Fruit fly (Drosophila melanogaster) whole organism, embryonic: ENCODE data around the gene CG43131.

ENCODE experiments used
- Antp ChIP-seq: fragments of 200-800 bp; sonication (Bioruptor generic); optimal IDR thresholded peaks from 3 replicates; lab custom pipeline; 2016; ENCODE audit warnings: missing biosample characterization, missing genetic modification characterization
- CG10209 ChIP-seq: fragments of 200-800 bp; sonication (Bioruptor generic); optimal IDR thresholded peaks from 3 replicates; lab custom pipeline; 2017; ENCODE audit warnings: missing biosample characterization, mild to moderate bottlenecking, missing genetic modification characterization, missing genetic modification reagents
- CG10366 ChIP-seq: fragments of 200-800 bp; sonication (Bioruptor generic); IDR thresholded peaks from 2 replicates; pipeline ENCODE4 v1.3.6; 2022; ENCODE audit warnings: missing biosample characterization, missing genetic modification characterization
- CG10979 ChIP-seq: fragments of 200-800 bp; sonication (Bioruptor generic); optimal IDR thresholded peaks from 2 replicates; lab custom pipeline; 2018; ENCODE audit warnings: missing biosample characterization, mild to moderate bottlenecking, missing genetic modification characterization, moderate library complexity
- CG1233 ChIP-seq: fragments of 200-800 bp; sonication (Bioruptor generic); optimal IDR thresholded peaks from 4 replicates; lab custom pipeline; 2018; ENCODE audit warnings: missing biosample characterization, mild to moderate bottlenecking, missing genetic modification characterization
- CG12391 ChIP-seq: fragments of 200-800 bp; sonication (Bioruptor generic); optimal IDR thresholded peaks from 3 replicates; lab custom pipeline; 2018; ENCODE audit warnings: missing biosample characterization, mild to moderate bottlenecking, missing genetic modification characterization, moderate library complexity
- CG1603 ChIP-seq: fragments of 200-800 bp; sonication (Bioruptor generic); optimal IDR thresholded peaks from 2 replicates; lab custom pipeline; 2019; ENCODE audit warnings: missing biosample characterization, mild to moderate bottlenecking, missing genetic modification characterization, moderate library complexity
- CG17829 ChIP-seq: fragments of 200-800 bp; optimal IDR thresholded peaks from 2 replicates; lab custom pipeline; 2019; ENCODE audit warnings: missing biosample characterization, mild to moderate bottlenecking, missing genetic modification characterization, moderate library complexity
- CG18262 ChIP-seq: fragments of 200-800 bp; optimal IDR thresholded peaks from 3 replicates; lab custom pipeline; 2019; ENCODE audit warnings: missing biosample characterization, mild to moderate bottlenecking, missing genetic modification characterization, moderate library complexity
- CG18599 ChIP-seq: fragments of 200-800 bp; sonication (Bioruptor generic); optimal IDR thresholded peaks from 3 replicates; lab custom pipeline; 2017; ENCODE audit warnings: missing biosample characterization, missing genetic modification characterization, mild to moderate bottlenecking, moderate library complexity, missing genetic modification reagents
- CG2120 ChIP-seq: fragments of 200-800 bp; sonication (Bioruptor generic); optimal IDR thresholded peaks from 3 replicates; lab custom pipeline; 2016; ENCODE audit warnings: missing biosample characterization, missing genetic modification characterization
- CG2199 ChIP-seq: fragments of 200-800 bp; sonication (Bioruptor generic); IDR thresholded peaks from 3 replicates; pipeline ENCODE4 v1.3.6; 2022; ENCODE audit warnings: missing biosample characterization, missing genetic modification characterization
- CG2678 ChIP-seq: fragments of 200-800 bp; sonication (Bioruptor generic); optimal IDR thresholded peaks from 3 replicates; lab custom pipeline; 2019; ENCODE audit warnings: missing biosample characterization, mild to moderate bottlenecking, missing genetic modification characterization, moderate library complexity
- CG4424 ChIP-seq: fragments of 200-800 bp; sonication (Bioruptor generic); optimal IDR thresholded peaks from 3 replicates; lab custom pipeline; 2016; ENCODE audit warnings: missing biosample characterization, missing genetic modification characterization
- CG7839 ChIP-seq: fragments of 200-800 bp; sonication (Bioruptor generic); optimal IDR thresholded peaks from 3 replicates; lab custom pipeline; 2018; ENCODE audit warnings: missing biosample characterization, mild to moderate bottlenecking, missing genetic modification characterization, moderate library complexity
- CG8089 ChIP-seq: fragments of 200-800 bp; sonication (Bioruptor generic); optimal IDR thresholded peaks from 3 replicates; lab custom pipeline; 2016; ENCODE audit warnings: missing biosample characterization, missing genetic modification characterization
- CG8290 ChIP-seq, 3 experiments: fragments of 200-800 bp; sonication (Bioruptor generic); optimal IDR thresholded peaks; 2 replicates each; lab custom pipeline; 2016 to 2019; ENCODE audit warnings: missing biosample characterization in 3 of 3, missing genetic modification characterization in 3 of 3, mild to moderate bottlenecking in 2 of 3, moderate library complexity in 1 of 3
- CG8924 ChIP-seq: fragments of 200-800 bp; optimal IDR thresholded peaks from 3 replicates; lab custom pipeline; 2019; ENCODE audit warnings: missing biosample characterization, mild to moderate bottlenecking, missing genetic modification characterization, moderate library complexity
- CG9437 ChIP-seq: fragments of 200-800 bp; sonication (Bioruptor generic); optimal IDR thresholded peaks from 2 replicates; lab custom pipeline; 2018; ENCODE audit warnings: missing biosample characterization, mild to moderate bottlenecking, missing genetic modification characterization
- D ChIP-seq, 2 experiments: fragments of 200-800 bp in 1 of 2; fragments of >200 bp in 1 of 2; sonication (Bioruptor generic) in 1 of 2; optimal IDR thresholded peaks; 2 replicates in 1 of 2; 3 replicates in 1 of 2; lab custom pipeline; 2017; ENCODE audit warnings: mild to moderate bottlenecking in 1 of 2, missing biosample characterization in 1 of 2, missing genetic modification characterization in 1 of 2, missing genetic modification reagents in 1 of 2
- Dek ChIP-seq: fragments of 200-800 bp; sonication (Bioruptor generic); optimal IDR thresholded peaks from 3 replicates; lab custom pipeline; 2019; ENCODE audit warnings: missing biosample characterization, mild to moderate bottlenecking, missing genetic modification characterization, moderate library complexity
- Dfd ChIP-seq, 2 experiments: fragments of >200 bp; optimal IDR thresholded peaks; 2 replicates each; lab custom pipeline; 2017; ENCODE audit warnings: missing biosample characterization in 2 of 2, missing genetic modification characterization in 2 of 2
- Dip2 ChIP-seq: fragments of 200-800 bp; sonication (Bioruptor generic); IDR thresholded peaks from 2 replicates; pipeline ENCODE4 v1.3.6; 2022; ENCODE audit warnings: missing biosample characterization, missing genetic modification characterization
- Fer1 ChIP-seq: fragments of 200-800 bp; sonication (Bioruptor generic); optimal IDR thresholded peaks from 2 replicates; lab custom pipeline; 2017; ENCODE audit warnings: missing biosample characterization, mild to moderate bottlenecking, missing genetic modification characterization
- HLH54F ChIP-seq: fragments of 200-800 bp; sonication (Bioruptor generic); optimal IDR thresholded peaks from 3 replicates; lab custom pipeline; 2016; ENCODE audit warnings: missing biosample characterization, missing genetic modification characterization
- Hmr ChIP-seq: fragments of 200-800 bp; sonication (Bioruptor generic); optimal IDR thresholded peaks from 3 replicates; lab custom pipeline; 2017; ENCODE audit warnings: mild to moderate bottlenecking, missing biosample characterization, missing genetic modification reagents, missing genetic modification characterization
- Med ChIP-seq: fragments of 200-800 bp; sonication (Bioruptor generic); peaks from one replicate; lab custom pipeline; 2016; ENCODE audit warnings: missing biosample characterization, missing genetic modification characterization, mild to moderate bottlenecking, inconsistent platforms, moderate library complexity
- NFAT ChIP-seq: fragments of 200-800 bp; sonication (Bioruptor generic); IDR thresholded peaks from 2 replicates; pipeline ENCODE4 v1.3.6; 2022; ENCODE audit warnings: missing biosample characterization, missing genetic modification characterization
- Oli ChIP-seq: fragments of 200-800 bp; sonication (Bioruptor generic); optimal IDR thresholded peaks from 2 replicates; lab custom pipeline; 2018; ENCODE audit warnings: missing biosample characterization, mild to moderate bottlenecking, missing genetic modification characterization, moderate library complexity
- Sox100B ChIP-seq: fragments of 200-800 bp; sonication (Bioruptor generic); optimal IDR thresholded peaks from 3 replicates; lab custom pipeline; 2018; ENCODE audit warnings: missing biosample characterization, mild to moderate bottlenecking, missing genetic modification characterization
- Taf1 ChIP-seq: fragments of 200-800 bp; sonication (Bioruptor generic); IDR thresholded peaks from 2 replicates; pipeline ENCODE4 v1.3.6; 2022; ENCODE audit warnings: missing biosample characterization, missing genetic modification characterization
- Xbp1 ChIP-seq: fragments of 200-800 bp; sonication (Bioruptor generic); optimal IDR thresholded peaks from 3 replicates; lab custom pipeline; 2016; ENCODE audit warnings: missing biosample characterization, mild to moderate bottlenecking, missing genetic modification characterization
- Xrp1 ChIP-seq: fragments of 200-800 bp; sonication (Bioruptor generic); IDR thresholded peaks from 2 replicates; pipeline ENCODE4 v1.3.6; 2022; ENCODE audit warnings: missing biosample characterization, missing genetic modification characterization
- abd-A ChIP-seq: fragments of 200-800 bp; sonication (Bioruptor generic); optimal IDR thresholded peaks from 3 replicates; lab custom pipeline; 2019; ENCODE audit warnings: missing biosample characterization, mild to moderate bottlenecking, missing genetic modification characterization, moderate library complexity
- chinmo ChIP-seq: fragments of 200-800 bp; sonication (Bioruptor generic); IDR thresholded peaks from 4 replicates; pipeline ENCODE4 v1.3.6; 2022; ENCODE audit warnings: missing biosample characterization, missing genetic modification characterization; ENCODE audit not compliant: partially characterized antibody
- croc ChIP-seq: fragments of 200-800 bp; sonication (Bioruptor generic); conservative IDR thresholded peaks from 3 replicates; pipeline ENCODE4 v1.3.6; 2022; ENCODE audit warnings: missing biosample characterization, missing genetic modification characterization
- fd96Cb ChIP-seq: fragments of 200-800 bp; sonication (Bioruptor generic); optimal IDR thresholded peaks from 2 replicates; lab custom pipeline; 2018; ENCODE audit warnings: missing biosample characterization, mild to moderate bottlenecking, missing genetic modification characterization, moderate library complexity
- gfzf ChIP-seq: fragments of 200-800 bp; sonication (Bioruptor generic); optimal IDR thresholded peaks from 2 replicates; lab custom pipeline; 2016; ENCODE audit warnings: missing biosample characterization, mild to moderate bottlenecking, missing genetic modification characterization, moderate library complexity
- gsb ChIP-seq: fragments of 200-800 bp; sonication (Bioruptor generic); IDR thresholded peaks from 2 replicates; pipeline ENCODE4 v1.3.6; 2022; ENCODE audit warnings: missing biosample characterization, missing genetic modification characterization
- gsb-n ChIP-seq: fragments of 200-800 bp; sonication (Bioruptor generic); optimal IDR thresholded peaks from 3 replicates; lab custom pipeline; 2018; ENCODE audit warnings: missing biosample characterization, mild to moderate bottlenecking, missing genetic modification characterization
- lmd ChIP-seq: fragments of 200-800 bp; sonication (Bioruptor generic); IDR thresholded peaks from 2 replicates; pipeline ENCODE4 v1.3.6; 2022; ENCODE audit warnings: missing biosample characterization, missing genetic modification characterization
- nom ChIP-seq: fragments of 200-800 bp; sonication (Bioruptor generic); optimal IDR thresholded peaks from 2 replicates; lab custom pipeline; 2017; ENCODE audit warnings: missing biosample characterization, missing genetic modification characterization, mild to moderate bottlenecking, moderate library complexity, missing genetic modification reagents
- pan ChIP-seq, 4 experiments: fragments of >200 bp in 3 of 4; fragments of 200-800 bp in 1 of 4; sonication (Bioruptor generic) in 1 of 4; optimal IDR thresholded peaks in 3 of 4; IDR thresholded peaks in 1 of 4; 2 replicates each; pipeline versions ENCODE4 v1.3.6 to Lab custom; 2017 to 2022; ENCODE audit warnings: missing biosample characterization in 2 of 4, missing genetic modification characterization in 2 of 4, mixed read lengths in 1 of 4
- phol ChIP-seq: fragments of 200-800 bp; sonication (Bioruptor generic); optimal IDR thresholded peaks from 3 replicates; lab custom pipeline; 2018; ENCODE audit warnings: missing biosample characterization, mild to moderate bottlenecking, missing genetic modification characterization, moderate library complexity
- sens ChIP-seq: fragments of 200-800 bp; sonication (Bioruptor generic); peaks from one replicate; lab custom pipeline; 2016; ENCODE audit warnings: missing biosample characterization, missing genetic modification characterization
- vvl ChIP-seq: fragments of 200-800 bp; sonication (Bioruptor generic); IDR thresholded peaks from 2 replicates; pipeline ENCODE4 v1.3.6; 2022; ENCODE audit warnings: missing biosample characterization, missing genetic modification characterization

The CG43131 gene

dm6 chr3R:5120461-5121214 is 11.7 kb upstream of the CG43131 start (continued):
- TF ChIP-seq Xrp1 (GFP tag; lab: Robert Waterston, UW) (peak; percentile 52; the same call in 1 of the 2 replicates), CG10979 (tag; lab: Kevin White, UChicago) (peak; percentile 50), gsb (no peak), sens (peak; percentile 78), D (optimal IDR thresholded peaks at IDR 0.05; lab: Kevin White, UChicago) (peak; percentile 76), D (GFP tag; optimal IDR thresholded peaks at IDR 0.05; lab: Kevin White, UChicago) (peak; percentile 54), Dip2 (GFP tag; lab: Robert Waterston, UW) (no peak), CG8089 (GFP tag; lab: Kevin White, UChicago) (peak; percentile 11), phol (tag; lab: Kevin White, UChicago) (peak; percentile 29), nom (GFP tag; lab: Kevin White, UChicago) (peak; percentile 10), CG2199 (GFP tag; lab: Robert Waterston, UW) (peak; percentile 53; the same call in 2 of the 3 replicates), CG1603 (tag; lab: Kevin White, UChicago) (peak; percentile 47), CG2120 (GFP tag; lab: Kevin White, UChicago) (peak; percentile 36), gfzf (GFP tag; lab: Kevin White, UChicago) (no peak), CG18262 (tag; lab: Kevin White, UChicago) (peak; percentile 39), Taf1 (GFP tag; lab: Robert Waterston, UW) (no peak), CG12391 (peak; percentile 37), chinmo (GFP tag; lab: Robert Waterston, UW) (0 out of 4 replicates have a peak, but pooled peaks have one; percentile 24), Antp (peak; percentile 50), Med (GFP tag; lab: Kevin White, UChicago) (peak; percentile 82), Sox100B (GFP tag; lab: Kevin White, UChicago) (peak; percentile 11), fd96Cb (tag; lab: Kevin White, UChicago) (peak; percentile 16), CG10209 (GFP tag; lab: Kevin White, UChicago) (peak; percentile 7), CG7839 (tag; lab: Kevin White, UChicago) (peak; percentile 35), CG4424 (GFP tag; lab: Kevin White, UChicago) (peak; percentile 35), lmd (0 out of 2 replicates have a peak, but pooled peaks have one; percentile 11), gsb-n (tag; lab: Kevin White, UChicago) (peak; percentile 45), Fer1 (GFP tag; lab: Kevin White, UChicago) (peak; percentile 40), croc (GFP tag; lab: Robert Waterston, UW) (peak; percentile 40; the same call in 1 of the 3 replicates), CG9437 (GFP tag; lab: Kevin White, UChicago) (no peak), Oli (tag; lab: Kevin White, UChicago) (peak; percentile 18), abd-A (tag; lab: Kevin White, UChicago) (peak; percentile 13), CG8924 (tag; lab: Kevin White, UChicago) (peak; percentile 17), CG10366 (GFP tag; lab: Robert Waterston, UW) (peak; percentile 21; the same call in 1 of the 2 replicates), Xbp1 (GFP tag; lab: Kevin White, UChicago) (peak; percentile 2), Dek (peak; percentile 21), CG8290 (GFP tag; optimal IDR thresholded peaks at IDR 0.05; lab: Kevin White, UChicago) (no peak), CG8290 (tag; optimal IDR thresholded peaks at IDR 0.05; lab: Kevin White, UChicago) (peak in 1 of 2 experiments; percentile 48), CG17829 (tag; lab: Kevin White, UChicago) (peak; percentile 27), vvl (GFP tag; lab: Robert Waterston, UW) (0 out of 2 replicates have a peak, but pooled peaks have one; percentile 43), CG18599 (GFP tag; lab: Kevin White, UChicago) (peak; percentile 70), Hmr (GFP tag; lab: Kevin White, UChicago) (peak; percentile 40), HLH54F (GFP tag; lab: Kevin White, UChicago) (peak; percentile 6), CG1233 (GFP tag; lab: Kevin White, UChicago) (peak; percentile 7), Dfd (GFP tag; optimal IDR thresholded peaks at IDR 0.05; lab: Kevin White, UChicago) (no peak), pan (optimal IDR thresholded peaks at IDR 0.05; lab: Kevin White, UChicago) (no peak), pan (GFP tag; optimal IDR thresholded peaks at IDR 0.05 in 1 of 2, IDR thresholded peaks at IDR 0.05 in 1 of 2) (peak in 1 of 2 experiments; percentile 4), CG2678 (tag; lab: Kevin White, UChicago) (peak; percentile 57), NFAT (GFP tag; lab: Robert Waterston, UW) (0 out of 2 replicates have a peak, but pooled peaks have one; percentile 21)
